Worm (Caenorhabditis elegans) whole organism, late embryonic: ENCODE measurements around the gene aat-2.

Source experiments
- F13H6.1 ChIP-seq: sonication (generic microtip); optimal IDR thresholded peaks from 2 replicates; lab custom pipeline; 2016; ENCODE audit warnings: missing genetic modification characterization, missing compliant biosample characterization
- K02D7.2 ChIP-seq: sonication (generic microtip); optimal IDR thresholded peaks from 2 replicates; lab custom pipeline; 2017; ENCODE audit warnings: mild to moderate bottlenecking, missing genetic modification characterization, missing compliant biosample characterization
- K09A11.1 ChIP-seq: sonication (generic microtip); optimal IDR thresholded peaks from 2 replicates; lab custom pipeline; 2017; ENCODE audit warnings: antibody characterized with exemption, mild to moderate bottlenecking, missing genetic modification characterization, missing compliant biosample characterization; ENCODE audit not compliant: insufficient read depth
- T23F11.4 ChIP-seq: fragments of 200-800 bp; sonication (Bioruptor generic); optimal IDR thresholded peaks from 2 replicates; lab custom pipeline; 2018; ENCODE audit warnings: mild to moderate bottlenecking, missing genetic modification characterization, missing compliant biosample characterization
- Y22D7AL.16 ChIP-seq: sonication (generic microtip); optimal IDR thresholded peaks from 2 replicates; lab custom pipeline; 2016; ENCODE audit warnings: missing genetic modification characterization, missing compliant biosample characterization
- ceh-19 ChIP-seq: fragments of 200-800 bp; sonication (Bioruptor generic); optimal IDR thresholded peaks from 2 replicates; lab custom pipeline; 2018; ENCODE audit warnings: mild to moderate bottlenecking, missing genetic modification characterization, missing compliant biosample characterization
- ceh-24 ChIP-seq: sonication (generic microtip); optimal IDR thresholded peaks from 2 replicates; lab custom pipeline; 2016; ENCODE audit warnings: mild to moderate bottlenecking, missing genetic modification characterization, missing compliant biosample characterization
- ceh-45 ChIP-seq: fragments of 200-800 bp; sonication (Bioruptor generic); IDR thresholded peaks from 2 replicates; pipeline ENCODE4 v1.3.6; 2022; ENCODE audit warnings: missing genetic modification reagents, missing genetic modification characterization, missing compliant biosample characterization
- ceh-48 ChIP-seq: sonication (generic microtip); optimal IDR thresholded peaks from 2 replicates; lab custom pipeline; 2016; ENCODE audit warnings: missing genetic modification characterization, inconsistent platforms, missing compliant biosample characterization
- ceh-6 ChIP-seq: fragments of 200-800 bp; sonication (Bioruptor generic); optimal IDR thresholded peaks from 2 replicates; lab custom pipeline; 2018; ENCODE audit warnings: mild to moderate bottlenecking, missing genetic modification characterization, missing compliant biosample characterization
- che-1 ChIP-seq: sonication (generic microtip); optimal IDR thresholded peaks from 2 replicates; lab custom pipeline; 2016; ENCODE audit warnings: mild to moderate bottlenecking, missing genetic modification characterization, missing compliant biosample characterization
- dve-1 ChIP-seq: sonication (generic microtip); optimal IDR thresholded peaks from 2 replicates; lab custom pipeline; 2017; ENCODE audit warnings: antibody characterized with exemption, mild to moderate bottlenecking, missing genetic modification characterization, missing compliant biosample characterization
- elt-4 ChIP-seq: sonication (generic microtip); optimal IDR thresholded peaks from 2 replicates; lab custom pipeline; 2016; ENCODE audit warnings: missing genetic modification characterization, missing compliant biosample characterization
- eyg-1 ChIP-seq: sonication (generic microtip); optimal IDR thresholded peaks from 2 replicates; lab custom pipeline; 2016; ENCODE audit warnings: missing genotype, missing genetic modification characterization, missing compliant biosample characterization
- fax-1 ChIP-seq: sonication (generic microtip); optimal IDR thresholded peaks from 2 replicates; lab custom pipeline; 2016; ENCODE audit warnings: missing genotype, missing genetic modification characterization, missing compliant biosample characterization
- fkh-10 ChIP-seq: fragments of 150-350 bp; optimal IDR thresholded peaks from 2 replicates; lab custom pipeline; 2014; ENCODE audit warnings: missing biosample characterization, missing genetic modification reagents, missing genetic modification characterization
- gmeb-2 ChIP-seq: sonication (generic microtip); optimal IDR thresholded peaks from 2 replicates; lab custom pipeline; 2016; ENCODE audit warnings: missing genetic modification characterization, inconsistent platforms, missing compliant biosample characterization
- hlh-15 ChIP-seq: sonication (generic microtip); optimal IDR thresholded peaks from 2 replicates; lab custom pipeline; 2016; ENCODE audit warnings: missing genetic modification characterization, missing compliant biosample characterization
- hlh-6 ChIP-seq: sonication (generic microtip); optimal IDR thresholded peaks from 2 replicates; lab custom pipeline; 2016; ENCODE audit warnings: missing genotype, missing genetic modification characterization, missing compliant biosample characterization
- hlh-8 ChIP-seq: sonication (generic microtip); optimal IDR thresholded peaks from 2 replicates; lab custom pipeline; 2016; ENCODE audit warnings: missing genotype, missing genetic modification characterization, missing compliant biosample characterization
- lin-11 ChIP-seq: fragments of 200-800 bp; sonication (Bioruptor generic); optimal IDR thresholded peaks from 2 replicates; lab custom pipeline; 2018; ENCODE audit warnings: mild to moderate bottlenecking, missing genetic modification characterization, missing compliant biosample characterization
- madf-2 ChIP-seq: sonication (generic microtip); optimal IDR thresholded peaks from 2 replicates; lab custom pipeline; 2017; ENCODE audit warnings: missing genetic modification characterization, missing compliant biosample characterization
- mec-3 ChIP-seq: sonication (generic microtip); optimal IDR thresholded peaks from 2 replicates; lab custom pipeline; 2016; ENCODE audit warnings: borderline replicate concordance, missing genetic modification characterization, missing compliant biosample characterization
- nfya-1 ChIP-seq: sonication (generic microtip); optimal IDR thresholded peaks from 2 replicates; lab custom pipeline; 2017; ENCODE audit warnings: missing genetic modification characterization, mild to moderate bottlenecking, missing compliant biosample characterization, antibody characterized with exemption, moderate library complexity
- nhr-232 ChIP-seq: sonication (generic microtip); optimal IDR thresholded peaks from 2 replicates; lab custom pipeline; 2016; ENCODE audit warnings: missing genetic modification characterization, missing compliant biosample characterization
- pag-3 ChIP-seq: sonication (generic microtip); optimal IDR thresholded peaks from 2 replicates; lab custom pipeline; 2016; ENCODE audit warnings: missing compliant biosample characterization, missing genetic modification characterization, borderline replicate concordance
- pax-1 ChIP-seq: fragments of 150-350 bp; optimal IDR thresholded peaks from 2 replicates; lab custom pipeline; 2014; ENCODE audit warnings: missing biosample characterization, missing genetic modification characterization
- pha-2 ChIP-seq: sonication (generic microtip); optimal IDR thresholded peaks from 2 replicates; lab custom pipeline; 2017; ENCODE audit warnings: mild to moderate bottlenecking, missing genetic modification characterization, missing compliant biosample characterization
- pha-4 ChIP-seq: fragments of 150-350 bp; optimal IDR thresholded peaks from 2 replicates; lab custom pipeline; 2018; ENCODE audit warnings: missing biosample characterization, missing genetic modification reagents, missing genetic modification characterization
- pros-1 ChIP-seq: fragments of 150-350 bp; optimal IDR thresholded peaks from 2 replicates; lab custom pipeline; 2014; ENCODE audit warnings: missing biosample characterization, missing genetic modification reagents, missing genetic modification characterization
- ref-2 ChIP-seq: sonication (generic microtip); optimal IDR thresholded peaks from 2 replicates; lab custom pipeline; 2016; ENCODE audit warnings: missing genetic modification characterization, missing compliant biosample characterization
- rnt-1 ChIP-seq: sonication (generic microtip); optimal IDR thresholded peaks from 2 replicates; lab custom pipeline; 2016; ENCODE audit warnings: missing genetic modification characterization, missing compliant biosample characterization
- sdc-2 ChIP-seq: sonication (generic microtip); optimal IDR thresholded peaks from 2 replicates; lab custom pipeline; 2016; ENCODE audit warnings: missing genotype, missing genetic modification characterization, missing compliant biosample characterization
- sox-2 ChIP-seq: fragments of 200-800 bp; sonication (Bioruptor generic); IDR thresholded peaks from 2 replicates; pipeline ENCODE4 v1.3.6; 2022; ENCODE audit warnings: missing genetic modification reagents, missing genetic modification characterization, missing compliant biosample characterization
- sox-4 ChIP-seq: sonication (generic microtip); optimal IDR thresholded peaks from 2 replicates; lab custom pipeline; 2017; ENCODE audit warnings: mild to moderate bottlenecking, missing genetic modification characterization, inconsistent platforms, missing compliant biosample characterization
- syd-9 ChIP-seq: sonication (generic microtip); optimal IDR thresholded peaks from 2 replicates; lab custom pipeline; 2016; ENCODE audit warnings: mild to moderate bottlenecking, missing genetic modification characterization, moderate library complexity, missing compliant biosample characterization
- unc-3 ChIP-seq, 2 experiments: fragments of 200-800 bp in 1 of 2; sonication (Bioruptor generic) in 1 of 2; sonication (generic microtip) in 1 of 2; conservative IDR thresholded peaks in 1 of 2; optimal IDR thresholded peaks in 1 of 2; 2 replicates each; pipeline versions ENCODE4 v1.3.6 to Lab custom; 2016 to 2022; ENCODE audit warnings: missing compliant biosample characterization in 2 of 2, missing genetic modification characterization in 2 of 2, missing genetic modification reagents in 1 of 2
- unc-42 ChIP-seq: sonication (generic microtip); optimal IDR thresholded peaks from 2 replicates; lab custom pipeline; 2016; ENCODE audit warnings: missing genotype, missing genetic modification characterization, missing compliant biosample characterization
- unc-55 ChIP-seq: sonication (generic microtip); optimal IDR thresholded peaks from 2 replicates; lab custom pipeline; 2017; ENCODE audit warnings: missing biosample characterization, missing genetic modification reagents, missing genetic modification characterization
- zip-5 ChIP-seq: sonication (generic microtip); optimal IDR thresholded peaks from 2 replicates; lab custom pipeline; 2016; ENCODE audit warnings: missing genetic modification characterization, missing compliant biosample characterization
- ztf-16 ChIP-seq: sonication (generic microtip); optimal IDR thresholded peaks from 2 replicates; lab custom pipeline; 2017; ENCODE audit warnings: missing genetic modification characterization, missing compliant biosample characterization

The aat-2 gene

DNA sequence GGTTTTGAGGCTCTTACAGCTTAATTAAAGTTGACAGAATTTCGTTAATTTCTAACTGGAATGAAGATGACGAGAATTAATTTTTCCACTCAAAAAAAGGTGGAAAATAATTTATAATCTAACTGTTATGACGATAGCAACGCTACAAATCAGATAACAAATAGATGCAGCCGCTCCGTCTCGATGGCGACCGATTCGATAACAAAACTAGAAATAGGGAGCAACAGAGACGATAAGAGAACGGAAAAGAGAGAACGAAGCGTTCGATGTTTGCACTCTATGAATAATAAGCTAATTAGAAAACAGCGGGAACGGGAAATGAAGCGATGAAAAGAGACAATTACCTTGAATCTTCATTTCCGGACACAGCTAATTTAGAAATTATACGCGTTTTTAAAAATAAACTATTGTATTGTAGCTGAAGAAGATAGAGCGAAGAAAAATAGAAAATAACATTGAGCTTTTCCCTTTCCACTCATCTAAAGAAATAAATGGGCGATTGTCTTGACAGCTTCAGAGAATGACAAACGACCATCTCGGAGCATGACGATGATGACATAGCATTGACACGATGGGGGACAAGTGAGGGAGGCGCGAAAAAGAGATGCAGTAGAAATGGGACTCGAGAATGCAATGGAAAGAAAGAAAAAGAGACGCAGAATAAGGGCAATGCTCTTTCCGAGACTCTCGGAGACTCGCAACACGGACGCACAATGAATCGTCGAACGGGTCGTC is 27.3 kb downstream of the aat-2 start (continued):
- TF ChIP-seq hlh-8 (tag; lab: Kevin White, UChicago) (no peak), ceh-6 (GFP tag; lab: Kevin White, UChicago) (no peak), dve-1 (tag; lab: Kevin White, UChicago) (no peak), nhr-232 (tag; lab: Kevin White, UChicago) (no peak), K09A11.1 (tag; lab: Kevin White, UChicago) (no peak), ceh-48 (tag; lab: Kevin White, UChicago) (no peak), mec-3 (tag; lab: Kevin White, UChicago) (no peak), pha-2 (tag; lab: Kevin White, UChicago) (no peak), sox-4 (tag; lab: Kevin White, UChicago) (no peak), ceh-24 (tag; lab: Kevin White, UChicago) (no peak), hlh-6 (tag; lab: Kevin White, UChicago) (no peak), fax-1 (tag; lab: Kevin White, UChicago) (no peak), syd-9 (peak; percentile 45), elt-4 (tag; lab: Kevin White, UChicago) (no peak), pha-4 (no peak), K02D7.2 (tag; lab: Kevin White, UChicago) (no peak), Y22D7AL.16 (tag; lab: Kevin White, UChicago) (no peak), sox-2 (GFP tag; lab: Robert Waterston, UW) (no peak), rnt-1 (tag; lab: Kevin White, UChicago) (no peak), ztf-16 (tag; lab: Kevin White, UChicago) (no peak), unc-3 (GFP tag; conservative IDR thresholded peaks at IDR 0.05; lab: Robert Waterston, UW) (no peak), unc-3 (tag; optimal IDR thresholded peaks at IDR 0.05; lab: Kevin White, UChicago) (no peak), madf-2 (tag; lab: Kevin White, UChicago) (no peak), sdc-2 (tag; lab: Kevin White, UChicago) (no peak), ceh-19 (GFP tag; lab: Kevin White, UChicago) (no peak), unc-42 (tag; lab: Kevin White, UChicago) (no peak), T23F11.4 (no peak), che-1 (tag; lab: Kevin White, UChicago) (no peak), gmeb-2 (tag; lab: Kevin White, UChicago) (no peak), eyg-1 (tag; lab: Kevin White, UChicago) (no peak), fkh-10 (no peak), pag-3 (tag; lab: Kevin White, UChicago) (peak; percentile 33), pax-1 (tag; lab: Kevin White, UChicago) (no peak), F13H6.1 (no peak), ceh-45 (GFP tag; lab: Robert Waterston, UW) (no peak), pros-1 (tag; lab: Kevin White, UChicago) (no peak), zip-5 (no peak), nfya-1 (tag; lab: Kevin White, UChicago) (peak; percentile 31), ref-2 (tag; lab: Kevin White, UChicago) (no peak), hlh-15 (no peak), unc-55 (GFP tag; lab: Kevin White, UChicago) (peak; percentile 88), lin-11 (no peak)

DNA sequence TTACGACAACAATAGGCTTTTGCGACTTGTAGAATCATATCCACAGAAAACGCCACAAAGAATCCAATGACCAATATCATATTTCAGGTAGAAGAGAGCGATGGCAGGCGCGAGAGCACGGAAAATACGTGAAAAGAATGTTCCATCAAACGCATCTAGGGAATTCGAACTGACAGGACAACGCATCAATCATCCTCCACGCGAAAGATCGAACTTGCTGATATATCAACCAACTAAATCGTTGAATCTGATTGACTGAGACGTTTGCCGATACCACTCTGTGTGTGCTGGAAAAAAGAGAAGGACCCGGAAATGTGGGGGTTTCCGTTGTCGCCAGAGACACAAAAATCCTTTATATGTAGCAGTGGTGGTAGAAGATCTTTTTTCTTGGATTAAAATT is 27.9 kb downstream of the aat-2 start:
- no peak for TF ChIP-seq madf-2 (tag; lab: Kevin White, UChicago)
- peak; percentile 39 for TF ChIP-seq unc-55 (GFP tag; lab: Kevin White, UChicago)
